Fruit fly (Drosophila melanogaster): Measurements from ENCODE around the gene Mo25.

DNA sequence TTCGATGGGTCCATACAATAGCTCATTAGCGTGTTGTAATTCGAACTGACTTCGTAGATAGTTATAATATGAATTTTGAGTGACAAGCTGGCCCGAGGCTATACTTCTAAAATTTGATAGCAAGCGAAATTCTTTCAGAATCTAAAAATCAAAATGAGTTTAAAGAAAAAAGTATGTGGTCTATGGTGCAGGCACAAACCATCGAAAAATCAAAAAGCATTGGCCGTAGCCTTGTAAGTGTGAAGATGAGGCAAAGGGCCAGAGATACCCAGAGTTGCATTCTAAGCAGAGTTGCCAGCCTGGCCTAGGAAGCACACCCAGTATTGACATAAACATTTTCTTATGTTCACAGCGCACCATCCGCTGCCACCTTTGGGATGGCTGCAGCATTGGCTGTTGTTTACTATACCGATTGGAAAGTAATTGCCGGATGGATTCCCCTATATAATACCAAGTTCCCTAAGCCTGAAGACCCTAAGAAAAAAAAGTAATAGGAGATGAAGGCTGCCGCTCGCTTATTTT is 48.5 kb downstream of the Mo25 start, which contains the start of gene UQCR-6.4L:
- TF ChIP-seq Dfd (GFP tag; optimal IDR thresholded peaks at IDR 0.05) (no peak), rgr (GFP tag; optimal IDR thresholded peaks at IDR 0.05) (no peak), psq (GFP tag; optimal IDR thresholded peaks at IDR 0.05) (no peak), dsf (GFP tag; optimal IDR thresholded peaks at IDR 0.05; ENCODE audit: borderline replicate concordance) (no peak), Myc (optimal IDR thresholded peaks at IDR 0.05) (no peak), HLH106 (tag; optimal IDR thresholded peaks at IDR 0.05) (no peak), ey (GFP tag; optimal IDR thresholded peaks at IDR 0.05) (no peak), OdsH (GFP tag; optimal IDR thresholded peaks at IDR 0.05) (no peak), usp (GFP tag; optimal IDR thresholded peaks at IDR 0.05) (no peak)

All from whole organism, wandering third instar larva.